Worm (Caenorhabditis elegans) whole organism, L4 larva: ENCODE results near the gene Y50D4B.1.
A peak's percentile ranks its signal among the peaks of the same experiment; 100 is the strongest.

Experiments used
- F49E8.2 ChIP-seq: sonication (generic microtip); optimal IDR thresholded peaks from 2 replicates; lab custom pipeline; 2016; ENCODE audit warnings: missing compliant biosample characterization, mild to moderate bottlenecking, missing genetic modification characterization, borderline replicate concordance
- T26A8.4 ChIP-seq: fragments of 200-800 bp; sonication (Bioruptor generic); IDR thresholded peaks from 2 replicates; pipeline ENCODE4 v1.3.6; 2022; ENCODE audit warnings: missing genetic modification characterization, missing compliant biosample characterization
- Y105C5A.15 ChIP-seq: fragments of 200-800 bp; sonication (Bioruptor generic); IDR thresholded peaks from 2 replicates; pipeline ENCODE4 v1.3.6; 2022; ENCODE audit warnings: missing genetic modification characterization, missing compliant biosample characterization
- Y75B8A.6 ChIP-seq: fragments of 200-800 bp; sonication (Bioruptor generic); IDR thresholded peaks from 2 replicates; pipeline ENCODE4 v1.3.6; 2022; ENCODE audit warnings: missing genetic modification reagents, missing genetic modification characterization, missing compliant biosample characterization
- ZK546.5 ChIP-seq, 2 experiments: sonication (generic microtip); optimal IDR thresholded peaks; 2 replicates each; lab custom pipeline; 2017; ENCODE audit warnings: missing biosample characterization in 2 of 2, missing genetic modification characterization in 2 of 2
- ama-1 ChIP-seq: fragments of 150-350 bp; optimal IDR thresholded peaks from 2 replicates; lab custom pipeline; 2014; ENCODE audit warnings: inconsistent platforms, mixed read lengths
- attf-4 ChIP-seq: sonication (generic microtip); optimal IDR thresholded peaks from 3 replicates; lab custom pipeline; 2017; ENCODE audit warnings: missing biosample characterization, missing genetic modification characterization
- daf-16 ChIP-seq, 3 experiments: sonication (generic microtip); optimal IDR thresholded peaks; 2 replicates each; lab custom pipeline; 2016 to 2017; ENCODE audit warnings: missing genetic modification characterization in 3 of 3, missing genetic modification reagents in 3 of 3, mild to moderate bottlenecking in 2 of 3, missing compliant biosample characterization in 2 of 3, missing biosample characterization in 1 of 3, moderate library complexity in 1 of 3
- daf-19 ChIP-seq: fragments of 200-800 bp; sonication (Bioruptor generic); conservative IDR thresholded peaks from 2 replicates; pipeline ENCODE4 v1.3.6; 2022; ENCODE audit warnings: missing genetic modification characterization, missing compliant biosample characterization
- dmd-6 ChIP-seq: fragments of 200-800 bp; sonication (Bioruptor generic); IDR thresholded peaks from 2 replicates; pipeline ENCODE4 v1.3.6; 2022; ENCODE audit warnings: missing genetic modification reagents, missing genetic modification characterization, missing compliant biosample characterization
- duxl-1 ChIP-seq: sonication (generic microtip); optimal IDR thresholded peaks from 2 replicates; lab custom pipeline; 2016; ENCODE audit warnings: mild to moderate bottlenecking, missing genetic modification characterization, moderate library complexity, missing compliant biosample characterization; ENCODE audit not compliant: poor library complexity
- egl-27 ChIP-seq: sonication (generic microtip); optimal IDR thresholded peaks from 3 replicates; lab custom pipeline; 2017; ENCODE audit warnings: missing biosample characterization, missing genetic modification reagents, missing genetic modification characterization
- hmg-1.1 ChIP-seq: fragments of 200-800 bp; sonication (Bioruptor generic); IDR thresholded peaks from 2 replicates; pipeline ENCODE4 v1.3.6; 2022; ENCODE audit warnings: missing genetic modification reagents, missing genetic modification characterization, missing compliant biosample characterization
- lin-38 ChIP-seq: fragments of 200-800 bp; sonication (Bioruptor generic); IDR thresholded peaks from 2 replicates; pipeline ENCODE4 v1.3.6; 2022; ENCODE audit warnings: missing genetic modification reagents, missing genetic modification characterization, missing compliant biosample characterization
- lin-39 ChIP-seq: fragments of 150-350 bp; optimal IDR thresholded peaks from 2 replicates; lab custom pipeline; 2014; ENCODE audit warnings: missing biosample characterization, missing genetic modification reagents, missing genetic modification characterization
- lsy-2 ChIP-seq, 2 experiments: fragments of 150-350 bp in 1 of 2; sonication (generic microtip) in 1 of 2; optimal IDR thresholded peaks; 2 replicates each; lab custom pipeline; 2014 to 2017; ENCODE audit warnings: missing biosample characterization in 2 of 2, missing genetic modification characterization in 2 of 2
- madf-5 ChIP-seq, 2 experiments: fragments of 200-800 bp; sonication (Bioruptor generic); IDR thresholded peaks; 2 replicates each; pipeline ENCODE4 v1.3.6; 2022; ENCODE audit warnings: missing compliant biosample characterization in 2 of 2, missing genetic modification characterization in 2 of 2
- mdt-29 ChIP-seq: fragments of 200-800 bp; sonication (Bioruptor generic); IDR thresholded peaks from 2 replicates; pipeline ENCODE4 v1.3.6; 2022; ENCODE audit warnings: missing genetic modification reagents, missing genetic modification characterization, missing compliant biosample characterization
- mep-1 ChIP-seq: fragments of 150-350 bp; sonication (generic microtip); optimal IDR thresholded peaks from 3 replicates; lab custom pipeline; 2014; ENCODE audit warnings: missing biosample characterization, missing genetic modification characterization
- mxl-3 ChIP-seq: fragments of 200-800 bp; sonication (Bioruptor generic); optimal IDR thresholded peaks from 2 replicates; lab custom pipeline; 2018; ENCODE audit warnings: mild to moderate bottlenecking, missing genetic modification characterization, missing compliant biosample characterization
- nhr-102 ChIP-seq: sonication (generic microtip); optimal IDR thresholded peaks from 2 replicates; lab custom pipeline; 2016; ENCODE audit warnings: mild to moderate bottlenecking, missing genetic modification characterization, moderate library complexity, missing compliant biosample characterization
- nhr-237 ChIP-seq: sonication (generic microtip); optimal IDR thresholded peaks from 2 replicates; lab custom pipeline; 2017; ENCODE audit warnings: missing biosample characterization, missing genetic modification characterization
- nhr-41 ChIP-seq: fragments of 200-800 bp; sonication (Bioruptor generic); IDR thresholded peaks from 2 replicates; pipeline ENCODE4 v1.3.6; 2022; ENCODE audit warnings: missing genetic modification reagents, missing genetic modification characterization, missing compliant biosample characterization
- nhr-42 ChIP-seq: fragments of 200-800 bp; sonication (Bioruptor generic); IDR thresholded peaks from 2 replicates; pipeline ENCODE4 v1.3.6; 2022; ENCODE audit warnings: missing genetic modification characterization, missing compliant biosample characterization
- nhr-6 ChIP-seq: fragments of 150-350 bp; optimal IDR thresholded peaks from 2 replicates; lab custom pipeline; 2014; ENCODE audit warnings: missing biosample characterization, missing genetic modification characterization
- pha-4 ChIP-seq, 2 experiments: fragments of 150-350 bp in 1 of 2; fragments of 200-800 bp in 1 of 2; sonication (Bioruptor generic) in 1 of 2; IDR thresholded peaks in 1 of 2; optimal IDR thresholded peaks in 1 of 2; 2 replicates each; pipeline versions ENCODE4 v1.3.6 to Lab custom; 2014 to 2022; ENCODE audit warnings: missing genetic modification characterization in 2 of 2, missing genetic modification reagents in 2 of 2, missing biosample characterization in 1 of 2, missing compliant biosample characterization in 1 of 2
- rbr-2 ChIP-seq: sonication (generic microtip); optimal IDR thresholded peaks from 2 replicates; lab custom pipeline; 2016; ENCODE audit warnings: missing genotype, missing genetic modification characterization, missing compliant biosample characterization
- set-16 ChIP-seq: fragments of 200-800 bp; sonication (Bioruptor generic); IDR thresholded peaks from 2 replicates; pipeline ENCODE4 v1.3.6; 2022; ENCODE audit warnings: missing genetic modification reagents, missing genetic modification characterization, missing compliant biosample characterization
- snpc-4 ChIP-seq: fragments of 150-350 bp; optimal IDR thresholded peaks from 2 replicates; lab custom pipeline; 2014; ENCODE audit warnings: missing biosample characterization, missing genetic modification characterization
- spr-1 ChIP-seq: sonication (generic microtip); optimal IDR thresholded peaks from 2 replicates; lab custom pipeline; 2016; ENCODE audit warnings: mild to moderate bottlenecking, missing genetic modification characterization, missing compliant biosample characterization
- unc-62 ChIP-seq, 3 experiments: fragments of 150-350 bp in 1 of 3; sonication (generic microtip); optimal IDR thresholded peaks in 2 of 3; peaks in 1 of 3; 1 replicate in 1 of 3; 2 replicates in 2 of 3; lab custom pipeline; 2014 to 2017; ENCODE audit warnings: missing biosample characterization in 3 of 3, missing genetic modification characterization in 3 of 3, missing genetic modification reagents in 3 of 3, missing genotype in 1 of 3
- zag-1 ChIP-seq: fragments of 150-350 bp; optimal IDR thresholded peaks from 2 replicates; lab custom pipeline; 2014; ENCODE audit warnings: missing biosample characterization, missing genetic modification characterization
- ztf-7 ChIP-seq: fragments of 150-350 bp; optimal IDR thresholded peaks from 2 replicates; lab custom pipeline; 2014; ENCODE audit warnings: missing biosample characterization, missing genetic modification characterization

Y50D4B.1 gene

ce11 chrV:1084016-1084415, 28.7 kb upstream of the Y50D4B.1 start, which contains the start of gene Y50D4B.6:
Gene Y50D4B.6 (plus strand): TSS chrV:1084316.
- TF ChIP-seq lin-38 (GFP tag; lab: Robert Waterston, UW) (no peak), set-16 (GFP tag; lab: Robert Waterston, UW) (no peak), spr-1 (tag; lab: Kevin White, UChicago) (no peak), mdt-29 (GFP tag; lab: Robert Waterston, UW) (no peak), F49E8.2 (tag; lab: Kevin White, UChicago) (no peak), lin-39 (no peak), T26A8.4 (GFP tag; lab: Robert Waterston, UW) (no peak), ztf-7 (tag; lab: Kevin White, UChicago) (no peak), daf-19 (GFP tag; lab: Robert Waterston, UW) (no peak), mep-1 (tag; lab: Kevin White, UChicago) (no peak), hmg-1.1 (GFP tag; lab: Robert Waterston, UW) (no peak), unc-62 (GFP tag; optimal IDR thresholded peaks at IDR 0.05 in 1 of 2; lab: Kevin White, UChicago) (no peak), unc-62 (tag; optimal IDR thresholded peaks at IDR 0.05; lab: Kevin White, UChicago) (no peak), nhr-42 (GFP tag; lab: Robert Waterston, UW) (no peak), zag-1 (tag; lab: Kevin White, UChicago) (no peak), ama-1 (lab: Kevin White, UChicago) (no peak), attf-4 (no peak), egl-27 (tag; lab: Kevin White, UChicago) (no peak), pha-4 (GFP tag; IDR thresholded peaks at IDR 0.05; lab: Robert Waterston, UW) (no peak), pha-4 (tag; optimal IDR thresholded peaks at IDR 0.05; lab: Kevin White, UChicago) (no peak)

ce11 chrV:1087983-1088382, 24.8 kb upstream of the Y50D4B.1 start, which contains the start of gene clec-203:
Gene clec-203 (plus strand): TSS chrV:1088283.
- no peak for TF ChIP-seq nhr-6 (tag; lab: Kevin White, UChicago)
- TF ChIP-seq mxl-3 (GFP tag; lab: Kevin White, UChicago): no peak
- no peak for TF ChIP-seq nhr-102 (tag; lab: Kevin White, UChicago)
- no peak for TF ChIP-seq ztf-7 (tag; lab: Kevin White, UChicago)
- no peak for TF ChIP-seq snpc-4
- no peak for TF ChIP-seq rbr-2 (tag; lab: Kevin White, UChicago)
- no peak for TF ChIP-seq nhr-237
- TF ChIP-seq ZK546.5 (tag; optimal IDR thresholded peaks at IDR 0.05; lab: Kevin White, UChicago): no peak
- TF ChIP-seq, all 104 proteins: peak for 0

ce11 chrV:1092359-1092758, 20.4 kb upstream of the Y50D4B.1 start, which contains the start of gene Y50D4B.4:
Gene Y50D4B.4 (plus strand): TSS chrV:1092659.
- no peak for TF ChIP-seq madf-5 (GFP tag; IDR thresholded peaks at IDR 0.05; lab: Robert Waterston, UW)
- TF ChIP-seq, all 104 proteins: peak for 0

ce11 chrV:1100280-1100679, 12.5 kb upstream of the Y50D4B.1 start, which contains the start of gene Y50D4B.2:
Gene Y50D4B.2 (plus strand): TSS chrV:1100580.
- TF ChIP-seq Y105C5A.15 (GFP tag; lab: Robert Waterston, UW): no peak
- TF ChIP-seq duxl-1 (tag; lab: Kevin White, UChicago): no peak
- no peak for TF ChIP-seq daf-16 (GFP tag; optimal IDR thresholded peaks at IDR 0.05; lab: Kevin White, UChicago)
- no peak for TF ChIP-seq daf-16 (tag; optimal IDR thresholded peaks at IDR 0.05; lab: Kevin White, UChicago)
- no peak for TF ChIP-seq lsy-2 (tag; optimal IDR thresholded peaks at IDR 0.05; lab: Kevin White, UChicago)
- 0 out of 2 replicates have a peak, but pooled peaks have one; percentile 16 for TF ChIP-seq dmd-6
- TF ChIP-seq Y75B8A.6 (GFP tag; lab: Robert Waterston, UW): no peak
- TF ChIP-seq nhr-41 (GFP tag; lab: Robert Waterston, UW): no peak
